Worm (Caenorhabditis elegans): ENCODE measurements around the gene ZC155.2.

ZC155.2 gene

ce11 chrIII:5245067-5245466 lies 26.3 kb downstream of the ZC155.2 start:
- TF ChIP-seq nhr-2 (tag; optimal IDR thresholded peaks at IDR 0.05) (peak; percentile 92), ceh-39 (tag; optimal IDR thresholded peaks at IDR 0.05) (no peak)

- no peak for TF ChIP-seq nhr-12 (tag; optimal IDR thresholded peaks at IDR 0.05)
- TF ChIP-seq nhr-2 (tag; optimal IDR thresholded peaks at IDR 0.05), result peak; percentile 81
- no peak for TF ChIP-seq pha-4 (tag; optimal IDR thresholded peaks at IDR 0.05)
- no peak for TF ChIP-seq lsy-2 (tag; optimal IDR thresholded peaks at IDR 0.05)
- TF ChIP-seq tbx-8 (GFP tag; optimal IDR thresholded peaks at IDR 0.05), result no peak
- TF ChIP-seq elt-1 (tag; optimal IDR thresholded peaks at IDR 0.05; ENCODE audit: borderline replicate concordance, insufficient read depth), result no peak
- no peak for TF ChIP-seq hlh-1 (tag; optimal IDR thresholded peaks at IDR 0.05)
- no peak for TF ChIP-seq mab-5 (tag; optimal IDR thresholded peaks at IDR 0.05)
- no peak for TF ChIP-seq ztf-11 (tag; optimal IDR thresholded peaks at IDR 0.05)
- no peak for TF ChIP-seq elt-3 (tag; optimal IDR thresholded peaks at IDR 0.05)
- no peak for TF ChIP-seq sptf-1 (tag; optimal IDR thresholded peaks at IDR 0.05)
- TF ChIP-seq zip-8 (tag; optimal IDR thresholded peaks at IDR 0.05), result peak; percentile 14
- no peak for TF ChIP-seq unc-120 (tag; optimal IDR thresholded peaks at IDR 0.05; ENCODE audit: poor library complexity, severe bottlenecking)
- no peak for TF ChIP-seq nhr-237 (tag; optimal IDR thresholded peaks at IDR 0.05)
- no peak for TF ChIP-seq mep-1 (tag; optimal IDR thresholded peaks at IDR 0.05)
- TF ChIP-seq bed-3 (GFP tag; optimal IDR thresholded peaks at IDR 0.05), result no peak
- no peak for TF ChIP-seq ceh-39 (tag; optimal IDR thresholded peaks at IDR 0.05)
Measured at ce11 chrIII:5248706-5249105, 29.9 kb downstream of the ZC155.2 start.

ce11 chrIII:5254108-5254507 lies 35.3 kb downstream of the ZC155.2 start, which contains the start of the genes sumv-1 and gop-1:
TSS of gene sumv-1 (minus strand) at chrIII:5254187.
TSS of gene gop-1 (plus strand) at chrIII:5254438.
- no peak for TF ChIP-seq elt-3 (tag; optimal IDR thresholded peaks at IDR 0.05)
- no peak for TF ChIP-seq unc-39 (tag; optimal IDR thresholded peaks at IDR 0.05)
- TF ChIP-seq mab-5 (tag; optimal IDR thresholded peaks at IDR 0.05), result no peak
- no peak for TF ChIP-seq nhr-76 (tag; optimal IDR thresholded peaks at IDR 0.05)
- TF ChIP-seq ces-1 (GFP tag; optimal IDR thresholded peaks at IDR 0.05), result peak; percentile 36

- TF ChIP-seq elt-3 (tag; optimal IDR thresholded peaks at IDR 0.05), result no peak
- TF ChIP-seq cnd-1 (tag; optimal IDR thresholded peaks at IDR 0.05), result no peak
- TF ChIP-seq zip-8 (tag; optimal IDR thresholded peaks at IDR 0.05), result no peak
- no peak for TF ChIP-seq snpc-4 (tag; optimal IDR thresholded peaks at IDR 0.05)
Measured at ce11 chrIII:5258918-5259317, 40.1 kb downstream of the ZC155.2 start, which contains the start of gene gop-2. TSS of gene gop-2 (plus strand) at chrIII:5259023.

- TF ChIP-seq zip-8 (tag; optimal IDR thresholded peaks at IDR 0.05), result no peak
- no peak for TF ChIP-seq bed-3 (GFP tag; optimal IDR thresholded peaks at IDR 0.05)
- TF ChIP-seq nhr-2 (tag; optimal IDR thresholded peaks at IDR 0.05), result no peak
- no peak for TF ChIP-seq ceh-39 (tag; optimal IDR thresholded peaks at IDR 0.05)
- TF ChIP-seq unc-62 (GFP tag; optimal IDR thresholded peaks at IDR 0.05), result no peak
- no peak for TF ChIP-seq elt-1 (tag; optimal IDR thresholded peaks at IDR 0.05; ENCODE audit: borderline replicate concordance, insufficient read depth)
- TF ChIP-seq flh-1 (GFP tag; optimal IDR thresholded peaks at IDR 0.05), result no peak
- no peak for TF ChIP-seq nhr-12 (tag; optimal IDR thresholded peaks at IDR 0.05)
- TF ChIP-seq hlh-1 (tag; optimal IDR thresholded peaks at IDR 0.05), result no peak
- no peak for TF ChIP-seq snpc-4 (tag; optimal IDR thresholded peaks at IDR 0.05)
- TF ChIP-seq blmp-1 (tag; optimal IDR thresholded peaks at IDR 0.05), result no peak
Measured at ce11 chrIII:5260394-5260793, 41.6 kb downstream of the ZC155.2 start, which contains the start of gene gop-3. TSS of gene gop-3 (plus strand) at chrIII:5260694.

ce11 chrIII:5263299-5263993 lies 44.7 kb downstream of the ZC155.2 start, which contains the start of the genes C34E10.9 and hap-1:
TSS of gene C34E10.9 (minus strand) at chrIII:5263399.
TSS of gene hap-1 (plus strand) at chrIII:5263943.
- TF ChIP-seq pha-4 (tag; optimal IDR thresholded peaks at IDR 0.05) (no peak), bed-3 (GFP tag; optimal IDR thresholded peaks at IDR 0.05) (no peak), lsy-2 (tag; optimal IDR thresholded peaks at IDR 0.05) (no peak), nhr-12 (tag; optimal IDR thresholded peaks at IDR 0.05) (no peak), unc-120 (tag; optimal IDR thresholded peaks at IDR 0.05; ENCODE audit: poor library complexity, severe bottlenecking) (no peak), unc-62 (GFP tag; optimal IDR thresholded peaks at IDR 0.05) (no peak), blmp-1 (tag; optimal IDR thresholded peaks at IDR 0.05) (no peak)

- no peak for TF ChIP-seq elt-1 (tag; optimal IDR thresholded peaks at IDR 0.05; ENCODE audit: borderline replicate concordance, insufficient read depth)
- no peak for TF ChIP-seq cnd-1 (tag; optimal IDR thresholded peaks at IDR 0.05)
- TF ChIP-seq mep-1 (tag; optimal IDR thresholded peaks at IDR 0.05), result no peak
- no peak for TF ChIP-seq lin-32 (GFP tag; optimal IDR thresholded peaks at IDR 0.05)
- no peak for TF ChIP-seq bed-3 (GFP tag; optimal IDR thresholded peaks at IDR 0.05)
- no peak for TF ChIP-seq lsy-2 (tag; optimal IDR thresholded peaks at IDR 0.05)
- no peak for TF ChIP-seq nhr-2 (tag; optimal IDR thresholded peaks at IDR 0.05)
- TF ChIP-seq sem-2 (GFP tag; optimal IDR thresholded peaks at IDR 0.05), result no peak
- TF ChIP-seq M03D4.4 (tag; optimal IDR thresholded peaks at IDR 0.05), result no peak
- TF ChIP-seq tbx-8 (GFP tag; optimal IDR thresholded peaks at IDR 0.05), result no peak
- no peak for TF ChIP-seq ceh-83 (GFP tag; optimal IDR thresholded peaks at IDR 0.05)
- TF ChIP-seq lin-13 (tag; optimal IDR thresholded peaks at IDR 0.05), result no peak
- TF ChIP-seq ceh-39 (tag; optimal IDR thresholded peaks at IDR 0.05), result no peak
- TF ChIP-seq flh-1 (GFP tag; optimal IDR thresholded peaks at IDR 0.05), result no peak
- TF ChIP-seq elt-3 (tag; optimal IDR thresholded peaks at IDR 0.05), result no peak
- TF ChIP-seq nhr-76 (tag; optimal IDR thresholded peaks at IDR 0.05), result no peak
- TF ChIP-seq pha-4 (tag; optimal IDR thresholded peaks at IDR 0.05), result no peak
- no peak for TF ChIP-seq nhr-28 (tag; optimal IDR thresholded peaks at IDR 0.05)
- TF ChIP-seq unc-62 (GFP tag; optimal IDR thresholded peaks at IDR 0.05), result no peak
- no peak for TF ChIP-seq ces-1 (GFP tag; optimal IDR thresholded peaks at IDR 0.05)
Measured at ce11 chrIII:5264813-5265212, 46.0 kb downstream of the ZC155.2 start, which contains the start of gene gro-1. TSS of gene gro-1 (plus strand) at chrIII:5265113.
